Fruit fly (Drosophila melanogaster) whole organism, pupa: ENCODE data around the gene pasi1.

ENCODE experiments used
- CG10348 ChIP-seq: fragments of 200-800 bp; sonication (Bioruptor generic); IDR thresholded peaks from 2 replicates; pipeline ENCODE4 v1.3.6; 2022; ENCODE audit warnings: missing biosample characterization, missing genetic modification characterization
- CG12605 ChIP-seq: fragments of 200-800 bp; sonication (Bioruptor generic); IDR thresholded peaks from 2 replicates; pipeline ENCODE4 v1.3.6; 2022; ENCODE audit warnings: missing biosample characterization, missing genetic modification characterization
- CG13204 ChIP-seq: fragments of 200-800 bp; sonication (Bioruptor generic); optimal IDR thresholded peaks from 2 replicates; lab custom pipeline; 2018; ENCODE audit warnings: missing biosample characterization, mild to moderate bottlenecking, missing genetic modification characterization, moderate library complexity
- CG14655 ChIP-seq: fragments of 200-800 bp; sonication (Bioruptor generic); optimal IDR thresholded peaks from 3 replicates; lab custom pipeline; 2017; ENCODE audit warnings: mild to moderate bottlenecking, missing biosample characterization, missing genetic modification reagents, missing genetic modification characterization
- CG15710 ChIP-seq: fragments of 200-800 bp; sonication (Bioruptor generic); optimal IDR thresholded peaks from 2 replicates; lab custom pipeline; 2018; ENCODE audit warnings: missing biosample characterization, mild to moderate bottlenecking, missing genetic modification characterization, moderate library complexity
- CG17806 ChIP-seq: fragments of 200-800 bp; sonication (Bioruptor generic); optimal IDR thresholded peaks from 2 replicates; lab custom pipeline; 2018; ENCODE audit warnings: missing biosample characterization, mild to moderate bottlenecking, missing genetic modification characterization, moderate library complexity
- CG32121 ChIP-seq: fragments of 200-800 bp; sonication (Bioruptor generic); IDR thresholded peaks from 2 replicates; pipeline ENCODE4 v1.3.6; 2022; ENCODE audit warnings: missing biosample characterization, missing genetic modification characterization
- CG34367 ChIP-seq: fragments of 200-800 bp; sonication (Bioruptor generic); optimal IDR thresholded peaks from 2 replicates; lab custom pipeline; 2018; ENCODE audit warnings: missing biosample characterization, mild to moderate bottlenecking, missing genetic modification characterization
- CG4496 ChIP-seq: fragments of 200-800 bp; sonication (Bioruptor generic); IDR thresholded peaks from 3 replicates; pipeline ENCODE4 v1.3.6; 2022; ENCODE audit warnings: missing biosample characterization, missing genetic modification characterization
- CG8159 ChIP-seq: fragments of 200-800 bp; sonication (Bioruptor generic); optimal IDR thresholded peaks from 3 replicates; lab custom pipeline; 2018; ENCODE audit warnings: missing biosample characterization, mild to moderate bottlenecking, missing genetic modification characterization, moderate library complexity
- CG8301 ChIP-seq: fragments of 200-800 bp; sonication (Bioruptor generic); optimal IDR thresholded peaks from 2 replicates; lab custom pipeline; 2018; ENCODE audit warnings: missing biosample characterization, mild to moderate bottlenecking, missing genetic modification characterization
- CG9948 ChIP-seq: fragments of 200-800 bp; sonication (Bioruptor generic); optimal IDR thresholded peaks from 2 replicates; lab custom pipeline; 2018; ENCODE audit warnings: missing biosample characterization, mild to moderate bottlenecking, missing genetic modification characterization, moderate library complexity
- D1 ChIP-seq: fragments of 200-800 bp; sonication (Bioruptor generic); optimal IDR thresholded peaks from 2 replicates; lab custom pipeline; 2018; ENCODE audit warnings: missing biosample characterization, mild to moderate bottlenecking, missing genetic modification characterization, moderate library complexity
- EcR ChIP-seq: fragments of 200-800 bp; sonication (Bioruptor generic); optimal IDR thresholded peaks from 3 replicates; lab custom pipeline; 2019; ENCODE audit warnings: missing biosample characterization, missing genetic modification characterization, mild to moderate bottlenecking, moderate library complexity, missing genetic modification reagents
- Ets98B ChIP-seq: fragments of 200-800 bp; sonication (Bioruptor generic); IDR thresholded peaks from 2 replicates; pipeline ENCODE4 v1.3.6; 2022; ENCODE audit warnings: missing biosample characterization, missing genetic modification characterization
- Pif1A ChIP-seq: fragments of 200-800 bp; sonication (Bioruptor generic); optimal IDR thresholded peaks from 3 replicates; lab custom pipeline; 2016; ENCODE audit warnings: missing biosample characterization, missing genetic modification characterization
- Pif1B ChIP-seq: fragments of 200-800 bp; sonication (Bioruptor generic); optimal IDR thresholded peaks from 3 replicates; lab custom pipeline; 2016; ENCODE audit warnings: missing biosample characterization, missing genetic modification characterization
- Snoo ChIP-seq: fragments of 200-800 bp; sonication (Bioruptor generic); optimal IDR thresholded peaks from 3 replicates; lab custom pipeline; 2017; ENCODE audit warnings: missing biosample characterization, mild to moderate bottlenecking, missing genetic modification characterization, inconsistent platforms
- fd96Ca ChIP-seq: fragments of 200-800 bp; sonication (Bioruptor generic); IDR thresholded peaks from 3 replicates; pipeline ENCODE4 v1.3.6; 2022; ENCODE audit warnings: missing biosample characterization, missing genetic modification characterization
- gl ChIP-seq: fragments of 200-800 bp; sonication (Bioruptor generic); optimal IDR thresholded peaks from 2 replicates; lab custom pipeline; 2018; ENCODE audit warnings: missing biosample characterization, mild to moderate bottlenecking, missing genetic modification characterization
- rn ChIP-seq: fragments of 200-800 bp; sonication (Bioruptor generic); IDR thresholded peaks from 2 replicates; pipeline ENCODE4 v1.3.6; 2022; ENCODE audit warnings: missing biosample characterization, missing genetic modification characterization

pasi1 gene

DNA sequence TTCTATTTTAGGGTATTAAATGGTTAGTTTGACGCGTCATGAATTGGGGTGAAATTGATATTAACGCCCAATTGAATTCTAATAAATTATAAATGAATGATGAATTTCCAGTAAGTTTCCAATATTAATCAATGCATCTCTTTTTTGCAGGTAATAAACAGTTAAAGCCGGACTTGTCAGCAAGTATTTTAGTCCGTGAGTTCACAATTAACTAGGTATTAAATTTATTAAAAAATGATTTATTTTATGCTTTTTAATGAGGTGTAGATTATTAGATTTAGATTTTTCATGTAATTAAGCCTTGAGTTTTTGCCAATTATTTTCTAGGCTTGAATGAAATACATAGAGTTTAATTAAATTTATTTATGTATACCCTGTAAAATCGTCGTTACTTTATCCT is 26.9 kb downstream of the pasi1 start:
- no peak for TF ChIP-seq CG15710 (tag; lab: Kevin White, UChicago)
- no peak for TF ChIP-seq rn
- TF ChIP-seq CG8301 (tag; lab: Kevin White, UChicago) = no peak
- TF ChIP-seq Pif1B (GFP tag; lab: Kevin White, UChicago) = no peak
- no peak for TF ChIP-seq CG8159 (tag; lab: Kevin White, UChicago)
- no peak for TF ChIP-seq CG17806
- no peak for TF ChIP-seq CG9948 (tag; lab: Kevin White, UChicago)

DNA sequence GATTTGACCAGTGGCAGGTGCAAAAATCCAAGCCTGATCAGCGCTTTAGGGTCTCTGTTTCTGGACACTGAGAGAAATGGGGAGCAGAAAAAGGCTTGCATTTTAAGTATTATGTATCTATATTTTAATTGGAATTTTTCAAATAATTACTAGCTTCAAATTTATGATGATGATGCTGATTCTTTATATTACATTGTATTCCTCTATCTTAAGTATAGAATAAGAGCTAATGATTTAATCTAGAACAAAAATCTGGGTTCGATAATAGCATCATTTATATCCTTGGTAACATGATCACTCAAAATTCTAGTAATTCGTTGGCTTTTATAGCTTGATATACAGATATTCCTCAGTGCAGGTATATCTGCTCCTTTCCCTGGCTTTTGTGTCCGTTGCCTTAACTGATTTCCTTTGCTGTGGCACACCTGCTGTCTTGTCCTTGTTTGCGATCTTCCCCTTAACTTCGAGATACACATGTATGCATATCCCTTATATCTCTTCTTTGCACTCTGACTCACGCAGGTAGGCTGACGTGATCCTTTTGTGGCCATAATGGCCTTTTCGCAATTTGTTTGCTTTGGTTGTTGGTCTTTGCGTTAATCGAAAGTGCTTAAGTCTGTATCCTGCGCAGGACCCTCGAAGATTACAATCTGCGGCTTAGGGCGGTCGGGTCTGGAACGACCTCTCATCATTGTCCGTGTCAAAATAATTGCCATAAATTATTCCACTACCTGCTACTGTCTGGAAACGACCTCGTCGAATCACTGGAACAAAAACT is 31.1 kb downstream of the pasi1 start:
- TF ChIP-seq CG14655 (GFP tag; lab: Kevin White, UChicago) (peak; percentile 21), Snoo (peak; percentile 52), CG13204 (GFP tag; lab: Kevin White, UChicago) (no peak), CG32121 (GFP tag; lab: Robert Waterston, UW) (no peak), CG8159 (tag; lab: Kevin White, UChicago) (peak; percentile 62), D1 (tag; lab: Kevin White, UChicago) (no peak), CG9948 (tag; lab: Kevin White, UChicago) (peak; percentile 33), CG8301 (tag; lab: Kevin White, UChicago) (no peak), Ets98B (GFP tag; lab: Robert Waterston, UW) (no peak), CG17806 (peak; percentile 73), CG10348 (GFP tag; lab: Robert Waterston, UW) (no peak), CG4496 (GFP tag; lab: Robert Waterston, UW) (no peak), EcR (GFP tag; lab: Kevin White, UChicago) (no peak), gl (tag; lab: Kevin White, UChicago) (no peak), CG34367 (tag; lab: Kevin White, UChicago) (peak; percentile 10), Pif1B (GFP tag; lab: Kevin White, UChicago) (peak; percentile 31), fd96Ca (no peak), Pif1A (GFP tag; lab: Kevin White, UChicago) (peak; percentile 35), CG15710 (tag; lab: Kevin White, UChicago) (peak; percentile 52), CG12605 (no peak), rn (no peak)

DNA sequence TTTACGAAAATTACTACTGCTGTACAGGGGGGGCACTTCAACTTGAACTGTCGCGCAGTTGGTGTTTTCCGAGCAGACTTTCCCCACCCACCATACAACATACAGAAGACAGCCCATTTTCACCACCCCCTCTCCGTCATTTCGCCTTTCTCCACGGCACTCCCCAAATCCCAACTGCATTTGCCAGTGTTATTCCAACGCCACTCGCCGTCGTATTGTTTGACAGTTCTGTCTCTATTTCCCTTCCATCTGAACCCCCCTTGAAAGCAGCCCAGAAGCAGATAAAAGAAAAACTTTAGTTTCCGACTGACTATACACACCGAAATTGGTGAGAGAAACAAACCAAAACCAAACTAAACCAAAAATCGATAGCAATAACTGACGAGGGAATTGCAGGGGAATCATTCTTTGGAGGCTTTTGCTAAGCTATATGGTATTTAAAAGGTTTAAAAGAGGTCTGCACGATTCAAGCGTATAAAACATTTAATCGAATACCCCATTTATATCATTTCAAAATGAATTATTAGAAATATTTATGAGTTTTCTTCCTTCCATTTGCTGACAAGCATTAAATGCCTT is 32.3 kb downstream of the pasi1 start:
- TF ChIP-seq gl (tag; lab: Kevin White, UChicago) = no peak
- TF ChIP-seq, all 21 proteins: peak for 0

DNA sequence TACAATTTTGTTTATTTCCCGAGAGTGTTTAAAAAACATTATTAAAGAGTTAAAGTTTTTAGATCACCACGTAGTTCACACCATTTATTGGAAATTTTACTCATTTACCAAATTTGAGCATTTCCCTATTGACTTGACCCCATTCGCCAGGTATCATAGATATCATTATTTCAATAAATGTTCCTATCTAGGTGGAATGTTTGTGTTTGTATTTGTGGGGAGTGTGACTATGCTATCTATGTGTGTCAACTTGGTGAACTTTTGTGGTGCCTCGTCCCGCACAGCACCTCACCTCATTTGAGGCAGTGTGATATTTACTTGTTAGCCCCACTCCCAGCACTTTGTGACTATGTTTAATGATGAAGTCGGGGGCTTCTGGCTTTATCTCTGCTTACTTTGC is 33.8 kb downstream of the pasi1 start:
- TF ChIP-seq Pif1B (GFP tag; lab: Kevin White, UChicago) (no peak), CG4496 (GFP tag; lab: Robert Waterston, UW) (no peak), CG15710 (tag; lab: Kevin White, UChicago) (no peak), CG12605 (no peak), CG17806 (no peak), CG9948 (tag; lab: Kevin White, UChicago) (no peak), Snoo (no peak), rn (no peak), CG8301 (tag; lab: Kevin White, UChicago) (no peak), D1 (tag; lab: Kevin White, UChicago) (no peak), CG14655 (GFP tag; lab: Kevin White, UChicago) (no peak), CG13204 (GFP tag; lab: Kevin White, UChicago) (no peak), CG8159 (tag; lab: Kevin White, UChicago) (no peak), Ets98B (GFP tag; lab: Robert Waterston, UW) (no peak), CG10348 (GFP tag; lab: Robert Waterston, UW) (no peak), CG32121 (GFP tag; lab: Robert Waterston, UW) (no peak), fd96Ca (no peak), EcR (GFP tag; lab: Kevin White, UChicago) (no peak), CG34367 (tag; lab: Kevin White, UChicago) (no peak), Pif1A (GFP tag; lab: Kevin White, UChicago) (no peak)

DNA sequence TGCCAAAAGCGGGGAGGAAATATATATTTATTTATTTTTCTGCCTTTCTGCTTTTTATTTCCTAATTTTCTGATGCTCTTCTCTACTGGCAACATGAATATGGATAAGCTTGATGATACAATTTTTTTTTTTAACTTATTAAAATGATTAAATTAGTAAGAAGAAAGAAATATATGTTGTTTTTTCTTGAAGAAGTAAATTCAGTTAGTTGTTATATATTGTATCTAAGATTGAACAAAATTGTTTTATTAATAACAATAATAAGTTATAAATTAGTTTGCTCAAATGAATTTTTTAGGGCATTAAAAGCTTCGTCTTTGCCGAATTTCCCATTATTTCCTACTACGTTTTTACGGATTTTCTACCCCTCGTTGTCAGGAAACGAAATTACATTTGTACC is 35.7 kb downstream of the pasi1 start:
- no peak for TF ChIP-seq CG13204 (GFP tag; lab: Kevin White, UChicago)
- TF ChIP-seq CG34367 (tag; lab: Kevin White, UChicago) = no peak
- TF ChIP-seq D1 (tag; lab: Kevin White, UChicago) = no peak
- no peak for TF ChIP-seq CG15710 (tag; lab: Kevin White, UChicago)
